Fruit fly (Drosophila melanogaster) whole organism, embryonic: ENCODE results near the gene Spc25.

Experiments
- Abd-B ChIP-seq: fragments of 200-800 bp; sonication (Bioruptor generic); optimal IDR thresholded peaks from 2 replicates; lab custom pipeline; 2018; ENCODE audit warnings: missing biosample characterization, mild to moderate bottlenecking, missing genetic modification characterization, moderate library complexity
- Asciz ChIP-seq: fragments of 200-800 bp; sonication (Bioruptor generic); optimal IDR thresholded peaks from 2 replicates; lab custom pipeline; 2017; ENCODE audit warnings: missing biosample characterization, mild to moderate bottlenecking, missing genetic modification characterization, missing genetic modification reagents
- CG10274 ChIP-seq: fragments of 200-800 bp; sonication (Bioruptor generic); optimal IDR thresholded peaks from 3 replicates; lab custom pipeline; 2017; ENCODE audit warnings: missing biosample characterization, mild to moderate bottlenecking, missing genetic modification characterization
- CG10543 ChIP-seq: fragments of 200-800 bp; sonication (Bioruptor generic); optimal IDR thresholded peaks from 3 replicates; lab custom pipeline; 2017; ENCODE audit warnings: missing biosample characterization, mild to moderate bottlenecking, missing genetic modification characterization, moderate library complexity
- CG10959 ChIP-seq: fragments of 200-800 bp; sonication (Bioruptor generic); IDR thresholded peaks from 2 replicates; pipeline ENCODE4 v1.3.6; 2022; ENCODE audit warnings: missing biosample characterization, missing genetic modification characterization
- CG10979 ChIP-seq: fragments of 200-800 bp; sonication (Bioruptor generic); optimal IDR thresholded peaks from 2 replicates; lab custom pipeline; 2018; ENCODE audit warnings: missing biosample characterization, mild to moderate bottlenecking, missing genetic modification characterization, moderate library complexity
- CG11398 ChIP-seq: fragments of 200-800 bp; sonication (Bioruptor generic); optimal IDR thresholded peaks from 2 replicates; lab custom pipeline; 2016; ENCODE audit warnings: missing biosample characterization, missing genetic modification characterization
- CG12391 ChIP-seq: fragments of 200-800 bp; sonication (Bioruptor generic); optimal IDR thresholded peaks from 3 replicates; lab custom pipeline; 2018; ENCODE audit warnings: missing biosample characterization, mild to moderate bottlenecking, missing genetic modification characterization, moderate library complexity
- CG15514 ChIP-seq: fragments of 200-800 bp; sonication (Bioruptor generic); optimal IDR thresholded peaks from 3 replicates; lab custom pipeline; 2017; ENCODE audit warnings: missing biosample characterization, missing genetic modification characterization, mild to moderate bottlenecking, moderate library complexity, missing genetic modification reagents
- CG16863 ChIP-seq: fragments of 200-800 bp; sonication (Bioruptor generic); optimal IDR thresholded peaks from 3 replicates; lab custom pipeline; 2016; ENCODE audit warnings: missing biosample characterization, missing genetic modification characterization
- CG17912 ChIP-seq: fragments of 200-800 bp; sonication (Bioruptor generic); optimal IDR thresholded peaks from 2 replicates; lab custom pipeline; 2018; ENCODE audit warnings: missing biosample characterization, mild to moderate bottlenecking, missing genetic modification characterization
- CG2116 ChIP-seq: fragments of 200-800 bp; sonication (Bioruptor generic); optimal IDR thresholded peaks from 3 replicates; lab custom pipeline; 2018; ENCODE audit warnings: missing biosample characterization, mild to moderate bottlenecking, missing genetic modification characterization
- CG2199 ChIP-seq: fragments of 200-800 bp; sonication (Bioruptor generic); IDR thresholded peaks from 3 replicates; pipeline ENCODE4 v1.3.6; 2022; ENCODE audit warnings: missing biosample characterization, missing genetic modification characterization
- CG3065 ChIP-seq: fragments of 200-800 bp; sonication (Bioruptor generic); optimal IDR thresholded peaks from 2 replicates; lab custom pipeline; 2016; ENCODE audit warnings: missing biosample characterization, missing genetic modification characterization
- CG31441 ChIP-seq: fragments of 200-800 bp; sonication (Bioruptor generic); IDR thresholded peaks from 2 replicates; pipeline ENCODE4 v1.3.6; 2022; ENCODE audit warnings: missing biosample characterization, missing genetic modification characterization
- CG33213 ChIP-seq: fragments of 200-800 bp; sonication (Bioruptor generic); optimal IDR thresholded peaks from 3 replicates; lab custom pipeline; 2016; ENCODE audit warnings: missing biosample characterization, missing genetic modification characterization
- CG33557 ChIP-seq: fragments of 200-800 bp; sonication (Bioruptor generic); optimal IDR thresholded peaks from 2 replicates; lab custom pipeline; 2019; ENCODE audit warnings: missing biosample characterization, mild to moderate bottlenecking, missing genetic modification characterization, moderate library complexity
- CG34376 ChIP-seq: fragments of 200-800 bp; sonication (Bioruptor generic); optimal IDR thresholded peaks from 2 replicates; lab custom pipeline; 2018; ENCODE audit warnings: missing biosample characterization, mild to moderate bottlenecking, missing genetic modification characterization
- CG6175 ChIP-seq: fragments of 200-800 bp; sonication (Bioruptor generic); IDR thresholded peaks from 3 replicates; pipeline ENCODE4 v1.3.6; 2022; ENCODE audit warnings: missing biosample characterization, missing genetic modification characterization
- CG7271 ChIP-seq: fragments of 200-800 bp; sonication (Bioruptor generic); optimal IDR thresholded peaks from 2 replicates; lab custom pipeline; 2018; ENCODE audit warnings: missing biosample characterization, mild to moderate bottlenecking, missing genetic modification characterization, moderate library complexity
- CG7839 ChIP-seq: fragments of 200-800 bp; sonication (Bioruptor generic); optimal IDR thresholded peaks from 3 replicates; lab custom pipeline; 2018; ENCODE audit warnings: missing biosample characterization, mild to moderate bottlenecking, missing genetic modification characterization, moderate library complexity
- CG8388 ChIP-seq: fragments of 200-800 bp; sonication (Bioruptor generic); optimal IDR thresholded peaks from 2 replicates; lab custom pipeline; 2019; ENCODE audit warnings: missing biosample characterization, mild to moderate bottlenecking, missing genetic modification characterization, moderate library complexity
- CG8944 ChIP-seq: fragments of 200-800 bp; sonication (Bioruptor generic); optimal IDR thresholded peaks from 3 replicates; lab custom pipeline; 2016; ENCODE audit warnings: missing biosample characterization, missing genetic modification characterization
- CG9817 ChIP-seq: fragments of 200-800 bp; sonication (Bioruptor generic); optimal IDR thresholded peaks from 2 replicates; lab custom pipeline; 2018; ENCODE audit warnings: missing biosample characterization, mild to moderate bottlenecking, missing genetic modification characterization, moderate library complexity
- CHES-1-like ChIP-seq: fragments of 200-800 bp; sonication (Bioruptor generic); optimal IDR thresholded peaks from 2 replicates; lab custom pipeline; 2016; ENCODE audit warnings: missing biosample characterization, missing genetic modification characterization
- Chrac-16 ChIP-seq: fragments of 200-800 bp; sonication (Bioruptor generic); optimal IDR thresholded peaks from 3 replicates; lab custom pipeline; 2016; ENCODE audit warnings: missing biosample characterization, missing genetic modification characterization
- Dip3 ChIP-seq: fragments of 200-800 bp; sonication (Bioruptor generic); optimal IDR thresholded peaks from 3 replicates; lab custom pipeline; 2016; ENCODE audit warnings: missing biosample characterization, missing genetic modification characterization
- E2f1 ChIP-seq: fragments of 200-800 bp; sonication (Bioruptor generic); IDR thresholded peaks from 2 replicates; pipeline ENCODE4 v1.3.6; 2022; ENCODE audit warnings: missing biosample characterization, missing genetic modification characterization
- HLH4C ChIP-seq: fragments of 200-800 bp; sonication (Bioruptor generic); IDR thresholded peaks from 3 replicates; pipeline ENCODE4 v1.3.6; 2022; ENCODE audit warnings: missing biosample characterization, missing genetic modification characterization; ENCODE audit not compliant: partially characterized antibody
- Lim3 ChIP-seq: fragments of 200-800 bp; sonication (Bioruptor generic); IDR thresholded peaks from 2 replicates; pipeline ENCODE4 v1.3.6; 2022; ENCODE audit warnings: missing biosample characterization, missing genetic modification characterization
- MESR4 ChIP-seq: fragments of 200-800 bp; sonication (Bioruptor generic); optimal IDR thresholded peaks from 2 replicates; lab custom pipeline; 2018; ENCODE audit warnings: missing biosample characterization, mild to moderate bottlenecking, missing genetic modification characterization, moderate library complexity
- Sry-δ ChIP-seq: fragments of 200-800 bp; sonication (Bioruptor generic); optimal IDR thresholded peaks from 2 replicates; lab custom pipeline; 2016; ENCODE audit warnings: missing biosample characterization, missing genetic modification characterization
- Vsx1 ChIP-seq: fragments of 200-800 bp; sonication (Bioruptor generic); optimal IDR thresholded peaks from 2 replicates; lab custom pipeline; 2017; ENCODE audit warnings: missing biosample characterization, mild to moderate bottlenecking, missing genetic modification characterization, missing genetic modification reagents
- Xrp1 ChIP-seq: fragments of 200-800 bp; sonication (Bioruptor generic); IDR thresholded peaks from 2 replicates; pipeline ENCODE4 v1.3.6; 2022; ENCODE audit warnings: missing biosample characterization, missing genetic modification characterization
- ab ChIP-seq: fragments of 200-800 bp; sonication (Bioruptor generic); optimal IDR thresholded peaks from 2 replicates; lab custom pipeline; 2016; ENCODE audit warnings: missing biosample characterization, missing genetic modification characterization
- corto ChIP-seq: fragments of 200-800 bp; sonication (Bioruptor generic); optimal IDR thresholded peaks from 2 replicates; lab custom pipeline; 2016; ENCODE audit warnings: missing biosample characterization, mild to moderate bottlenecking, missing genetic modification characterization, moderate library complexity
- dan ChIP-seq: fragments of 200-800 bp; sonication (Bioruptor generic); IDR thresholded peaks from 2 replicates; pipeline ENCODE4 v1.3.6; 2022; ENCODE audit warnings: missing biosample characterization, missing genetic modification characterization
- klu ChIP-seq: fragments of 200-800 bp; sonication (Bioruptor generic); IDR thresholded peaks from 2 replicates; pipeline ENCODE4 v1.3.6; 2022; ENCODE audit warnings: missing biosample characterization, missing genetic modification characterization
- knrl ChIP-seq: fragments of 200-800 bp; sonication (Bioruptor generic); IDR thresholded peaks from 3 replicates; pipeline ENCODE4 v1.3.6; 2022; ENCODE audit warnings: missing biosample characterization, missing genetic modification characterization; ENCODE audit not compliant: partially characterized antibody
- lbe ChIP-seq: fragments of 200-800 bp; sonication (Bioruptor generic); optimal IDR thresholded peaks from 2 replicates; lab custom pipeline; 2016; ENCODE audit warnings: missing biosample characterization, mild to moderate bottlenecking, missing genetic modification characterization
- maf-S ChIP-seq: fragments of 200-800 bp; sonication (Bioruptor generic); optimal IDR thresholded peaks from 2 replicates; lab custom pipeline; 2016; ENCODE audit warnings: missing biosample characterization, missing genetic modification characterization
- p53 ChIP-seq: fragments of 200-800 bp; sonication (Bioruptor generic); optimal IDR thresholded peaks from 2 replicates; lab custom pipeline; 2016; ENCODE audit warnings: missing biosample characterization, missing genetic modification characterization
- rib ChIP-seq: fragments of 200-800 bp; sonication (Bioruptor generic); IDR thresholded peaks from 2 replicates; pipeline ENCODE4 v1.3.6; 2022; ENCODE audit warnings: missing biosample characterization, missing genetic modification characterization
- row ChIP-seq: fragments of 200-800 bp; sonication (Bioruptor generic); IDR thresholded peaks from 3 replicates; pipeline ENCODE4 v1.3.6; 2022; ENCODE audit warnings: missing biosample characterization, missing genetic modification characterization
- run ChIP-seq: fragments of 200-800 bp; sonication (Bioruptor generic); optimal IDR thresholded peaks from 3 replicates; lab custom pipeline; 2018; ENCODE audit warnings: missing biosample characterization, mild to moderate bottlenecking, missing genetic modification characterization
- schlank ChIP-seq: fragments of 200-800 bp; sonication (Bioruptor generic); optimal IDR thresholded peaks from 2 replicates; lab custom pipeline; 2018; ENCODE audit warnings: missing biosample characterization, mild to moderate bottlenecking, missing genetic modification characterization
- sima ChIP-seq: fragments of 200-800 bp; sonication (Bioruptor generic); optimal IDR thresholded peaks from 2 replicates; lab custom pipeline; 2016; ENCODE audit warnings: missing biosample characterization, missing genetic modification characterization
- sr ChIP-seq: fragments of 200-800 bp; sonication (Bioruptor generic); IDR thresholded peaks from 3 replicates; pipeline ENCODE4 v1.3.6; 2022; ENCODE audit warnings: missing biosample characterization, missing genetic modification characterization
- unc-4 ChIP-seq: fragments of 200-800 bp; sonication (Bioruptor generic); IDR thresholded peaks from 2 replicates; pipeline ENCODE4 v1.3.6; 2022; ENCODE audit warnings: missing biosample characterization, missing genetic modification characterization; ENCODE audit not compliant: partially characterized antibody

Spc25 gene

DNA sequence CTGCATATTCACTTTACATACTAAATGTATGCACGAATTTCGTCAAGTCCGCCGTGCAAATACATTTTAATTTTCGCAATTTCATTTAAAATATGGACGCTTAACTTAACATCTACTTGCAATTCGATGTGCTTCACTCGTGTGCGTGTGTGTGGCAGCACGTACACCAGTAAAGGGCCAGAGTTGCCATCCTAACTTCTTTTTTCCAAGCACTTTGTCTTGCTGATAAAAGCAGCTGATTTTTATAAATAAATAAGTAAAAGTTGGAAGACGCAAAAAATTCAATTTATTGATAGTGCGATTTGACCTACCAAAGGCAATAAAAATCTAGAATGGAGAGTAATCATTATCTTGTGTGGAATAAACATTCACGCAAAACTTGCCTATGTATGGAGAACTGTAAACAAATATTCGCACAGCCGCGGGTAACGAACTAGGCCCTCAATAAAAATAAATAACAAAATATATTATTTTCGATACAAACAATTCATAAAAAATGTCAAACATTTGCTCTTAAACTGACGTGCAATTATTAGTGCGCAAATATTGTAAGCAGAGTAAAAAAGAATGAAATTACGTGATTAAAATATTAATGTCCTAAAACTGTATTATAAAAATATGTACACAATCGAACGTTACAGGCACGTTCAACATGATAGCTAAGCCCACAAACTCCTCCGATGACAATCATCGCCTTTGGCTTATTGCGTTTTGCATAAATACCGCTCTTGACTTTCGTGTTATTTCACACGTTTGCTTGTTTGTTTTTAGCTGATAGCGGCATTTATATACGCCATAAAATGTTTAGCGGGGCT, 20.8 kb downstream of the Spc25 start (continued):
- TF ChIP-seq rib (GFP tag; lab: Robert Waterston, UW), result peak; percentile 43; the same call in 1 of the 2 replicates
- no peak for TF ChIP-seq p53 (GFP tag; lab: Kevin White, UChicago)
- no peak for TF ChIP-seq sr (GFP tag; lab: Robert Waterston, UW)
- TF ChIP-seq dan (GFP tag; lab: Robert Waterston, UW), result no peak
- no peak for TF ChIP-seq CG16863
- TF ChIP-seq MESR4 (GFP tag; lab: Kevin White, UChicago), result peak; percentile 10
- no peak for TF ChIP-seq CG11398 (GFP tag; lab: Kevin White, UChicago)
- no peak for TF ChIP-seq CG10959 (GFP tag; lab: Robert Waterston, UW)
- TF ChIP-seq CHES-1-like (GFP tag; lab: Kevin White, UChicago), result no peak
- peak; percentile 70 for TF ChIP-seq CG9817 (tag; lab: Kevin White, UChicago)
- no peak for TF ChIP-seq CG2199 (GFP tag; lab: Robert Waterston, UW)
- TF ChIP-seq CG8388 (GFP tag; lab: Kevin White, UChicago), result peak; percentile 35
- peak; percentile 20 for TF ChIP-seq lbe (GFP tag; lab: Kevin White, UChicago)
- no peak for TF ChIP-seq HLH4C
- TF ChIP-seq Chrac-16 (GFP tag; lab: Kevin White, UChicago), result peak; percentile 39
- TF ChIP-seq maf-S (GFP tag; lab: Kevin White, UChicago), result no peak
- peak; percentile 59 for TF ChIP-seq CG15514
- TF ChIP-seq run (tag; lab: Kevin White, UChicago), result no peak
- peak; percentile 87 for TF ChIP-seq row
- peak; percentile 72 for TF ChIP-seq CG7839
- TF ChIP-seq ab (GFP tag; lab: Kevin White, UChicago), result peak; percentile 29
- TF ChIP-seq Lim3, result no peak
- TF ChIP-seq klu, result peak; percentile 43; the same call in 1 of the 2 replicates
- peak; percentile 56; the same call in 1 of the 2 replicates for TF ChIP-seq E2f1
- TF ChIP-seq CG6175, result no peak
- peak; percentile 58; the same call in 1 of the 2 replicates for TF ChIP-seq Xrp1 (GFP tag; lab: Robert Waterston, UW)
- TF ChIP-seq CG34376 (GFP tag; lab: Kevin White, UChicago), result peak; percentile 86
- peak; percentile 64 for TF ChIP-seq Vsx1 (GFP tag; lab: Kevin White, UChicago)
- peak; percentile 63; the same call in 1 of the 2 replicates for TF ChIP-seq CG31441
- peak; percentile 75 for TF ChIP-seq CG12391 (tag; lab: Kevin White, UChicago)
- peak; percentile 37 for TF ChIP-seq schlank (tag; lab: Kevin White, UChicago)
- peak; percentile 57 for TF ChIP-seq CG10979 (tag; lab: Kevin White, UChicago)
- TF ChIP-seq Asciz (GFP tag; lab: Kevin White, UChicago), result peak; percentile 42
- TF ChIP-seq CG17912 (GFP tag; lab: Kevin White, UChicago), result no peak
- TF ChIP-seq sima (GFP tag; lab: Kevin White, UChicago), result no peak
- peak; percentile 10 for TF ChIP-seq corto (GFP tag; lab: Kevin White, UChicago)
- TF ChIP-seq CG10274 (GFP tag; lab: Kevin White, UChicago), result no peak
- peak; percentile 67 for TF ChIP-seq Abd-B
- TF ChIP-seq CG3065 (GFP tag; lab: Kevin White, UChicago), result no peak
- no peak for TF ChIP-seq Sry-δ (GFP tag; lab: Kevin White, UChicago)
- no peak for TF ChIP-seq CG7271 (tag; lab: Kevin White, UChicago)
- no peak for TF ChIP-seq CG33557 (GFP tag; lab: Kevin White, UChicago)
- no peak for TF ChIP-seq CG2116 (GFP tag; lab: Kevin White, UChicago)
- no peak for TF ChIP-seq knrl (GFP tag; lab: Robert Waterston, UW)
- TF ChIP-seq CG8944, result no peak
- no peak for TF ChIP-seq CG33213 (GFP tag; lab: Kevin White, UChicago)
- no peak for TF ChIP-seq unc-4 (GFP tag; lab: Robert Waterston, UW)
- TF ChIP-seq Dip3 (GFP tag; lab: Kevin White, UChicago), result peak; percentile 44
- TF ChIP-seq CG10543 (GFP tag; lab: Kevin White, UChicago), result peak; percentile 73
